Worm (Caenorhabditis elegans): ENCODE data around the gene srd-49.

Gene srd-49

ce11 chrV:10090461-10090860 lies 4.0 kb upstream of the srd-49 start, which contains the start of gene R04B5.7:
Gene R04B5.7 (minus strand): TSS chrV:10090561.
- TF ChIP-seq elt-3 (tag; optimal IDR thresholded peaks at IDR 0.05) (no peak), gmeb-1 (tag; optimal IDR thresholded peaks at IDR 0.05) (no peak), unc-55 (GFP tag; optimal IDR thresholded peaks at IDR 0.05) (no peak), nhr-77 (tag; optimal IDR thresholded peaks at IDR 0.05) (no peak), aly-2 (tag; optimal IDR thresholded peaks at IDR 0.05) (no peak), peb-1 (tag; optimal IDR thresholded peaks at IDR 0.05) (no peak), F13H6.1 (tag; optimal IDR thresholded peaks at IDR 0.05) (no peak), unc-39 (tag; optimal IDR thresholded peaks at IDR 0.05) (no peak), sma-3 (GFP tag; optimal IDR thresholded peaks at IDR 0.05) (no peak), nhr-237 (tag; optimal IDR thresholded peaks at IDR 0.05) (no peak), egl-27 (tag; optimal IDR thresholded peaks at IDR 0.05) (no peak), ceh-82 (tag; optimal IDR thresholded peaks at IDR 0.05) (no peak), Y55F3AM.14 (GFP tag; optimal IDR thresholded peaks at IDR 0.05) (no peak), ztf-1 (GFP tag; conservative IDR thresholded peaks at IDR 0.05) (no peak), alr-1 (tag; optimal IDR thresholded peaks at IDR 0.05) (no peak), mab-5 (tag; optimal IDR thresholded peaks at IDR 0.05) (no peak), snpc-4 (tag; optimal IDR thresholded peaks at IDR 0.05) (no peak), nhr-23 (tag; optimal IDR thresholded peaks at IDR 0.05) (no peak), fos-1 (tag; optimal IDR thresholded peaks at IDR 0.05) (no peak), zag-1 (tag; optimal IDR thresholded peaks at IDR 0.05) (no peak)

ce11 chrV:10091152-10091551 lies 3.3 kb upstream of the srd-49 start, which contains the start of gene R04B5.11:
Gene R04B5.11 (minus strand): TSS chrV:10091252.
- TF ChIP-seq ceh-16 (tag; optimal IDR thresholded peaks at IDR 0.05) (no peak), unc-62 (GFP tag; optimal IDR thresholded peaks at IDR 0.05) (no peak), nhr-6 (tag; optimal IDR thresholded peaks at IDR 0.05) (no peak), F13H6.1 (tag; optimal IDR thresholded peaks at IDR 0.05) (no peak), nhr-237 (tag; optimal IDR thresholded peaks at IDR 0.05) (no peak), R02D3.7 (tag; optimal IDR thresholded peaks at IDR 0.05) (no peak), ztf-11 (tag; optimal IDR thresholded peaks at IDR 0.05) (no peak), C34F6.9 (tag; optimal IDR thresholded peaks at IDR 0.05) (no peak), alr-1 (tag; optimal IDR thresholded peaks at IDR 0.05) (no peak), nhr-11 (tag; optimal IDR thresholded peaks at IDR 0.05) (no peak), aly-2 (tag; optimal IDR thresholded peaks at IDR 0.05) (no peak), nhr-21 (tag; optimal IDR thresholded peaks at IDR 0.05) (no peak), snpc-4 (tag; optimal IDR thresholded peaks at IDR 0.05) (no peak), elt-1 (tag; optimal IDR thresholded peaks at IDR 0.05) (no peak), blmp-1 (tag; optimal IDR thresholded peaks at IDR 0.05; ENCODE audit: insufficient read depth) (no peak), Y55F3AM.14 (GFP tag; optimal IDR thresholded peaks at IDR 0.05) (no peak), lin-11 (tag; optimal IDR thresholded peaks at IDR 0.05) (no peak), zag-1 (tag; optimal IDR thresholded peaks at IDR 0.05) (no peak), nhr-25 (tag; optimal IDR thresholded peaks at IDR 0.05) (no peak)

- TF ChIP-seq fos-1 (tag; optimal IDR thresholded peaks at IDR 0.05) (peak; percentile 83), gmeb-1 (tag; optimal IDR thresholded peaks at IDR 0.05) (peak; percentile 33), ztf-11 (tag; optimal IDR thresholded peaks at IDR 0.05) (no peak), crh-2 (tag; optimal IDR thresholded peaks at IDR 0.05) (peak; percentile 32)
Observed at ce11 chrV:10096932-10097331, 2.5 kb downstream of the srd-49 start.

ce11 chrV:10098429-10098828 lies 4.0 kb downstream of the srd-49 start, which contains the start of gene ugt-47:
Gene ugt-47 (minus strand): TSS chrV:10098597.
- no peak for TF ChIP-seq nhr-237 (tag; optimal IDR thresholded peaks at IDR 0.05)
- TF ChIP-seq peb-1 (tag; optimal IDR thresholded peaks at IDR 0.05) = no peak
- no peak for TF ChIP-seq elt-3 (tag; optimal IDR thresholded peaks at IDR 0.05)
- no peak for TF ChIP-seq skn-1 (tag; optimal IDR thresholded peaks at IDR 0.05)
- TF ChIP-seq snpc-4 (tag; optimal IDR thresholded peaks at IDR 0.05) = no peak
- no peak for TF ChIP-seq R02D3.7 (tag; optimal IDR thresholded peaks at IDR 0.05)
- no peak for TF ChIP-seq nhr-10 (tag; optimal IDR thresholded peaks at IDR 0.05)
- no peak for TF ChIP-seq unc-55 (GFP tag; optimal IDR thresholded peaks at IDR 0.05)

- TF ChIP-seq lin-11 (tag; optimal IDR thresholded peaks at IDR 0.05) (no peak), lin-13 (GFP tag; optimal IDR thresholded peaks at IDR 0.05) (no peak), unc-55 (GFP tag; optimal IDR thresholded peaks at IDR 0.05) (no peak), mdl-1 (tag; optimal IDR thresholded peaks at IDR 0.05) (no peak), lin-39 (tag; optimal IDR thresholded peaks at IDR 0.05) (no peak), gmeb-1 (tag; optimal IDR thresholded peaks at IDR 0.05) (no peak), elt-3 (tag; optimal IDR thresholded peaks at IDR 0.05) (no peak), ceh-16 (tag; optimal IDR thresholded peaks at IDR 0.05) (no peak), snpc-4 (tag; optimal IDR thresholded peaks at IDR 0.05) (no peak), ceh-82 (tag; optimal IDR thresholded peaks at IDR 0.05) (no peak), nhr-21 (tag; optimal IDR thresholded peaks at IDR 0.05) (no peak), unc-39 (tag; optimal IDR thresholded peaks at IDR 0.05) (no peak)
Observed at ce11 chrV:10101916-10102315, 7.4 kb downstream of the srd-49 start, which contains the start of gene C08B6.14. Gene C08B6.14 (minus strand): TSS chrV:10102016.

Data from whole organism, L2 larva.